Worm (Caenorhabditis elegans) whole organism, late embryonic: ENCODE data around the gene sri-57.
"Not testable (repeated sequence)": the region's sequence is repeated elsewhere in the genome, so short reads cannot be mapped to it uniquely, and the experiment has no call there.

ENCODE experiments used
- K02D7.2 ChIP-seq: sonication (generic microtip); optimal IDR thresholded peaks from 2 replicates; lab custom pipeline; 2017; ENCODE audit warnings: mild to moderate bottlenecking, missing genetic modification characterization, missing compliant biosample characterization
- ahr-1 ChIP-seq: sonication (generic microtip); optimal IDR thresholded peaks from 2 replicates; lab custom pipeline; 2016; ENCODE audit warnings: missing genetic modification characterization, missing compliant biosample characterization
- ceh-31 ChIP-seq: sonication (generic microtip); optimal IDR thresholded peaks from 2 replicates; lab custom pipeline; 2016; ENCODE audit warnings: missing genetic modification characterization, missing compliant biosample characterization
- ceh-9 ChIP-seq: sonication (generic microtip); optimal IDR thresholded peaks from 2 replicates; lab custom pipeline; 2016; ENCODE audit warnings: mild to moderate bottlenecking, missing genetic modification characterization, inconsistent platforms, missing compliant biosample characterization
- dmd-4 ChIP-seq: sonication (generic microtip); optimal IDR thresholded peaks from 2 replicates; lab custom pipeline; 2016; ENCODE audit warnings: borderline replicate concordance, missing genetic modification characterization, missing compliant biosample characterization
- dve-1 ChIP-seq: sonication (generic microtip); optimal IDR thresholded peaks from 2 replicates; lab custom pipeline; 2017; ENCODE audit warnings: antibody characterized with exemption, mild to moderate bottlenecking, missing genetic modification characterization, missing compliant biosample characterization
- nfya-1 ChIP-seq: sonication (generic microtip); optimal IDR thresholded peaks from 2 replicates; lab custom pipeline; 2017; ENCODE audit warnings: missing genetic modification characterization, mild to moderate bottlenecking, missing compliant biosample characterization, antibody characterized with exemption, moderate library complexity
- nhr-11 ChIP-seq: fragments of 150-350 bp; optimal IDR thresholded peaks from 2 replicates; lab custom pipeline; 2014; ENCODE audit warnings: missing biosample characterization, missing genetic modification characterization
- odd-2 ChIP-seq: sonication (generic microtip); optimal IDR thresholded peaks from 2 replicates; lab custom pipeline; 2017; ENCODE audit warnings: antibody characterized with exemption, mild to moderate bottlenecking, missing genetic modification characterization, missing compliant biosample characterization
- pha-4 ChIP-seq: fragments of 150-350 bp; optimal IDR thresholded peaks from 2 replicates; lab custom pipeline; 2018; ENCODE audit warnings: missing biosample characterization, missing genetic modification reagents, missing genetic modification characterization
- pqm-1 ChIP-seq: sonication (generic microtip); optimal IDR thresholded peaks from 2 replicates; lab custom pipeline; 2016; ENCODE audit warnings: missing genetic modification characterization, missing compliant biosample characterization
- syd-9 ChIP-seq: sonication (generic microtip); optimal IDR thresholded peaks from 2 replicates; lab custom pipeline; 2016; ENCODE audit warnings: mild to moderate bottlenecking, missing genetic modification characterization, moderate library complexity, missing compliant biosample characterization
- tbx-2 ChIP-seq: sonication (generic microtip); optimal IDR thresholded peaks from 2 replicates; lab custom pipeline; 2016; ENCODE audit warnings: missing genetic modification characterization, missing compliant biosample characterization

DNA sequence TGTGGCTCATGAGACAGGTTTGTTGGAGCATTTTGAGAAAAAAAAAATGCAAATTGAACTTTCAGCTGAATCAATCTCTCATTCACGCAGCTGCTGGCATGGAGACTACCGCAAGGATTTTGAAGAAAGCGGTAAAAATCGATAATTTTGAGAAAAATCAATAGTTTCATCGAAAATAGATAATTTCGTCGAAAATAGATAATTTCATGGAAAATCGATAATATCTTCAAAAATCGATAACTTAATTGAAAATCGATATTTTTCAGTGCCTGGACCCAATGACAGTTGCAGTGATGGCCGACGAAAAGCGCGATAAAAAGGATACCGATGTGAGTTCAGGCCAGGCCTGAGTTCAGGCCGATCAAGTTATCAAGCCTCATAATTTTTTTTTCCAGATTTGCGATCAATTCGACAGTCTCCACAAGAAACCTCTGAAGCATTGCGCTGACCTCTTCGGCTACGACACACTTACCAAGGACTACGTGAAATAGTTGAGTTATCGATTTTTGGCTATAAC lies 49.2 kb downstream of the sri-57 start, which contains the start of gene D2062.4:
- TF ChIP-seq syd-9; pha-4 (tag; lab: Kevin White, UChicago); K02D7.2 (tag; lab: Kevin White, UChicago); dmd-4 (tag; lab: Kevin White, UChicago); ahr-1 (tag; lab: Kevin White, UChicago); ceh-9; ceh-31; tbx-2 (tag; lab: Kevin White, UChicago); pqm-1; dve-1 (tag; lab: Kevin White, UChicago); nfya-1 (tag; lab: Kevin White, UChicago); odd-2 (tag; lab: Kevin White, UChicago); nhr-11 (tag; lab: Kevin White, UChicago): not testable (repeated sequence)
